Fruit fly (Drosophila melanogaster) whole organism, embryonic: ENCODE measurements around the gene trx.

Experiments
- ATbp ChIP-seq: fragments of 200-800 bp; sonication (Bioruptor generic); optimal IDR thresholded peaks from 2 replicates; lab custom pipeline; 2017; ENCODE audit warnings: missing biosample characterization, mild to moderate bottlenecking, missing genetic modification characterization, missing genetic modification reagents
- Ada2b ChIP-seq: fragments of 200-800 bp; sonication (Bioruptor generic); IDR thresholded peaks from 2 replicates; pipeline ENCODE4 v1.3.6; 2022; ENCODE audit warnings: missing biosample characterization, missing genetic modification characterization
- Awh ChIP-seq: fragments of 200-800 bp; sonication (Bioruptor generic); IDR thresholded peaks from 2 replicates; pipeline ENCODE4, ENCODE4 v1.3.6; 2022; ENCODE audit warnings: missing biosample characterization, missing genetic modification characterization
- B-H1 ChIP-seq: fragments of 200-800 bp; sonication (Bioruptor generic); IDR thresholded peaks from 3 replicates; pipeline ENCODE4 v1.3.6; 2022; ENCODE audit warnings: missing biosample characterization, missing genetic modification characterization
- Blimp-1 ChIP-seq: fragments of 200-800 bp; sonication (Bioruptor generic); optimal IDR thresholded peaks from 3 replicates; lab custom pipeline; 2018; ENCODE audit warnings: missing biosample characterization, missing genetic modification characterization, mild to moderate bottlenecking, moderate library complexity, missing genetic modification reagents
- CG10267 ChIP-seq: fragments of 200-800 bp; sonication (Bioruptor generic); optimal IDR thresholded peaks from 2 replicates; lab custom pipeline; 2018; ENCODE audit warnings: missing biosample characterization, mild to moderate bottlenecking, missing genetic modification characterization, moderate library complexity
- CG11085 ChIP-seq: fragments of 200-800 bp; sonication (Bioruptor generic); IDR thresholded peaks from 2 replicates; pipeline ENCODE4 v1.3.6; 2022; ENCODE audit warnings: missing biosample characterization, missing genetic modification characterization
- CG12219 ChIP-seq: fragments of 200-800 bp; sonication (Bioruptor generic); optimal IDR thresholded peaks from 3 replicates; lab custom pipeline; 2018; ENCODE audit warnings: missing biosample characterization, mild to moderate bottlenecking, missing genetic modification characterization
- CG12391 ChIP-seq: fragments of 200-800 bp; sonication (Bioruptor generic); optimal IDR thresholded peaks from 3 replicates; lab custom pipeline; 2018; ENCODE audit warnings: missing biosample characterization, mild to moderate bottlenecking, missing genetic modification characterization, moderate library complexity
- CG13424 ChIP-seq: fragments of 200-800 bp; sonication (Bioruptor generic); optimal IDR thresholded peaks from 2 replicates; lab custom pipeline; 2019; ENCODE audit warnings: missing biosample characterization, mild to moderate bottlenecking, missing genetic modification characterization, moderate library complexity
- CG14965 ChIP-seq: fragments of 200-800 bp; sonication (Bioruptor generic); optimal IDR thresholded peaks from 2 replicates; lab custom pipeline; 2016; ENCODE audit warnings: missing biosample characterization, missing genetic modification characterization, borderline replicate concordance
- CG15601 ChIP-seq: fragments of 200-800 bp; sonication (Bioruptor generic); optimal IDR thresholded peaks from 3 replicates; lab custom pipeline; 2019; ENCODE audit warnings: missing biosample characterization, mild to moderate bottlenecking, missing genetic modification characterization, moderate library complexity
- CG18599 ChIP-seq: fragments of 200-800 bp; sonication (Bioruptor generic); optimal IDR thresholded peaks from 3 replicates; lab custom pipeline; 2017; ENCODE audit warnings: missing biosample characterization, missing genetic modification characterization, mild to moderate bottlenecking, moderate library complexity, missing genetic modification reagents
- CG34376 ChIP-seq: fragments of 200-800 bp; sonication (Bioruptor generic); optimal IDR thresholded peaks from 2 replicates; lab custom pipeline; 2018; ENCODE audit warnings: missing biosample characterization, mild to moderate bottlenecking, missing genetic modification characterization
- CG3847 ChIP-seq: fragments of 200-800 bp; sonication (Bioruptor generic); IDR thresholded peaks from 2 replicates; pipeline ENCODE4 v1.3.6; 2022; ENCODE audit warnings: missing biosample characterization, missing genetic modification characterization
- CG4328 ChIP-seq: fragments of 200-800 bp; sonication (Bioruptor generic); optimal IDR thresholded peaks from 3 replicates; lab custom pipeline; 2017; ENCODE audit warnings: missing biosample characterization, missing genetic modification reagents, missing genetic modification characterization
- CG5180 ChIP-seq: fragments of 200-800 bp; sonication (Bioruptor generic); optimal IDR thresholded peaks from 3 replicates; lab custom pipeline; 2017; ENCODE audit warnings: missing biosample characterization, missing genetic modification characterization, mild to moderate bottlenecking, moderate library complexity, missing genetic modification reagents
- CG8281 ChIP-seq: fragments of 200-800 bp; sonication (Bioruptor generic); optimal IDR thresholded peaks from 2 replicates; lab custom pipeline; 2018; ENCODE audit warnings: missing biosample characterization, mild to moderate bottlenecking, missing genetic modification characterization, moderate library complexity
- CG8290 ChIP-seq, 3 experiments: fragments of 200-800 bp; sonication (Bioruptor generic); optimal IDR thresholded peaks; 2 replicates each; lab custom pipeline; 2016 to 2019; ENCODE audit warnings: missing biosample characterization in 3 of 3, missing genetic modification characterization in 3 of 3, mild to moderate bottlenecking in 2 of 3, moderate library complexity in 1 of 3
- Dll ChIP-seq: fragments of 200-800 bp; sonication (Bioruptor generic); IDR thresholded peaks from 4 replicates; pipeline ENCODE4 v1.3.6; 2022; ENCODE audit warnings: missing biosample characterization, missing genetic modification characterization; ENCODE audit not compliant: partially characterized antibody
- Ets97D ChIP-seq: fragments of 200-800 bp; sonication (Bioruptor generic); optimal IDR thresholded peaks from 3 replicates; lab custom pipeline; 2016; ENCODE audit warnings: missing biosample characterization, missing genetic modification characterization
- Hmx ChIP-seq: fragments of 200-800 bp; sonication (Bioruptor generic); optimal IDR thresholded peaks from 2 replicates; lab custom pipeline; 2016; ENCODE audit warnings: missing biosample characterization, missing genetic modification characterization
- Hr39 ChIP-seq: fragments of >200 bp; optimal IDR thresholded peaks from 2 replicates; lab custom pipeline; 2017
- Med ChIP-seq: fragments of 200-800 bp; sonication (Bioruptor generic); peaks from one replicate; lab custom pipeline; 2016; ENCODE audit warnings: missing biosample characterization, missing genetic modification characterization, mild to moderate bottlenecking, inconsistent platforms, moderate library complexity
- Mes4 ChIP-seq: fragments of 200-800 bp; sonication (Bioruptor generic); optimal IDR thresholded peaks from 2 replicates; lab custom pipeline; 2016; ENCODE audit warnings: missing biosample characterization, missing genetic modification characterization
- Nf-YB ChIP-seq: fragments of 200-800 bp; sonication (Bioruptor generic); optimal IDR thresholded peaks from 3 replicates; lab custom pipeline; 2019; ENCODE audit warnings: missing biosample characterization, mild to moderate bottlenecking, missing genetic modification characterization, moderate library complexity
- Pdp1 ChIP-seq, 2 experiments: fragments of 200-800 bp; sonication (Bioruptor generic); optimal IDR thresholded peaks; 3 replicates each; lab custom pipeline; 2016; ENCODE audit warnings: missing biosample characterization in 2 of 2, missing genetic modification characterization in 2 of 2, mild to moderate bottlenecking in 1 of 2, moderate library complexity in 1 of 2
- Sin3A ChIP-seq: fragments of >200 bp; optimal IDR thresholded peaks from 2 replicates; lab custom pipeline; 2018
- chn ChIP-seq: fragments of 200-800 bp; sonication (Bioruptor generic); optimal IDR thresholded peaks from 2 replicates; lab custom pipeline; 2016; ENCODE audit warnings: missing biosample characterization, missing genetic modification characterization
- dan ChIP-seq: fragments of 200-800 bp; sonication (Bioruptor generic); IDR thresholded peaks from 2 replicates; pipeline ENCODE4 v1.3.6; 2022; ENCODE audit warnings: missing biosample characterization, missing genetic modification characterization
- dmrt99B ChIP-seq: fragments of 200-800 bp; sonication (Bioruptor generic); optimal IDR thresholded peaks from 2 replicates; lab custom pipeline; 2018; ENCODE audit warnings: missing biosample characterization, mild to moderate bottlenecking, missing genetic modification characterization, moderate library complexity
- emc ChIP-seq: fragments of 200-800 bp; sonication (Bioruptor generic); optimal IDR thresholded peaks from 2 replicates; lab custom pipeline; 2016; ENCODE audit warnings: missing biosample characterization, missing genetic modification characterization
- en ChIP-seq: fragments of 200-800 bp; sonication (Bioruptor generic); optimal IDR thresholded peaks from 2 replicates; lab custom pipeline; 2016; ENCODE audit warnings: missing biosample characterization, missing genetic modification characterization
- ftz-f1 ChIP-seq: fragments of 200-800 bp; sonication (Bioruptor generic); optimal IDR thresholded peaks from 2 replicates; lab custom pipeline; 2016; ENCODE audit warnings: missing biosample characterization, missing genetic modification characterization
- inv ChIP-seq: fragments of 200-800 bp; sonication (Bioruptor generic); IDR thresholded peaks from 2 replicates; pipeline ENCODE4 v1.3.6; 2022; ENCODE audit warnings: missing biosample characterization, missing genetic modification characterization; ENCODE audit not compliant: partially characterized antibody
- luna ChIP-seq: fragments of 200-800 bp; sonication (Bioruptor generic); optimal IDR thresholded peaks from 2 replicates; lab custom pipeline; 2016; ENCODE audit warnings: missing biosample characterization, missing genetic modification characterization
- nerfin-2 ChIP-seq: fragments of 200-800 bp; sonication (Bioruptor generic); IDR thresholded peaks from 2 replicates; pipeline ENCODE4 v1.3.6; 2022; ENCODE audit warnings: missing biosample characterization, missing genetic modification characterization; ENCODE audit not compliant: partially characterized antibody
- pb ChIP-seq: fragments of 200-800 bp; sonication (Bioruptor generic); optimal IDR thresholded peaks from 3 replicates; lab custom pipeline; 2016; ENCODE audit warnings: missing biosample characterization, missing genetic modification characterization
- pho ChIP-seq: fragments of 200-800 bp; sonication (Bioruptor generic); optimal IDR thresholded peaks from 2 replicates; lab custom pipeline; 2016; ENCODE audit warnings: missing biosample characterization, missing genetic modification characterization
- pros ChIP-seq: fragments of 200-800 bp; sonication (Bioruptor generic); optimal IDR thresholded peaks from 3 replicates; lab custom pipeline; 2019; ENCODE audit warnings: missing biosample characterization, mild to moderate bottlenecking, missing genetic modification characterization, moderate library complexity
- salm ChIP-seq: fragments of 200-800 bp; sonication (Bioruptor generic); optimal IDR thresholded peaks from 2 replicates; lab custom pipeline; 2018; ENCODE audit warnings: missing biosample characterization, mild to moderate bottlenecking, missing genetic modification characterization
- schlank ChIP-seq: fragments of 200-800 bp; sonication (Bioruptor generic); optimal IDR thresholded peaks from 2 replicates; lab custom pipeline; 2018; ENCODE audit warnings: missing biosample characterization, mild to moderate bottlenecking, missing genetic modification characterization
- seq ChIP-seq: fragments of 200-800 bp; sonication (Bioruptor generic); IDR thresholded peaks from 2 replicates; pipeline ENCODE4 v1.3.6; 2022; ENCODE audit warnings: missing biosample characterization, missing genetic modification characterization
- sima ChIP-seq: fragments of 200-800 bp; sonication (Bioruptor generic); optimal IDR thresholded peaks from 2 replicates; lab custom pipeline; 2016; ENCODE audit warnings: missing biosample characterization, missing genetic modification characterization
- slou ChIP-seq: fragments of 200-800 bp; sonication (Bioruptor generic); optimal IDR thresholded peaks from 3 replicates; lab custom pipeline; 2016; ENCODE audit warnings: missing biosample characterization, missing genetic modification characterization
- sna ChIP-seq: fragments of 200-800 bp; sonication (Bioruptor generic); IDR thresholded peaks from 2 replicates; pipeline ENCODE4 v1.3.6; 2022; ENCODE audit warnings: missing biosample characterization, missing genetic modification characterization; ENCODE audit not compliant: partially characterized antibody
- trh ChIP-seq: fragments of 200-800 bp; sonication (Bioruptor generic); optimal IDR thresholded peaks from 2 replicates; lab custom pipeline; 2016; ENCODE audit warnings: missing biosample characterization, missing genetic modification characterization
- tx ChIP-seq: fragments of 200-800 bp; sonication (Bioruptor generic); optimal IDR thresholded peaks from 2 replicates; lab custom pipeline; 2016; ENCODE audit warnings: missing biosample characterization, missing genetic modification characterization
- usp ChIP-seq: fragments of >200 bp; optimal IDR thresholded peaks from 2 replicates; lab custom pipeline; 2017; ENCODE audit warnings: missing biosample characterization, missing genetic modification characterization
- zf30C ChIP-seq: fragments of 200-800 bp; sonication (Bioruptor generic); optimal IDR thresholded peaks from 3 replicates; lab custom pipeline; 2018; ENCODE audit warnings: missing biosample characterization, mild to moderate bottlenecking, missing genetic modification characterization

The trx gene

dm6 chr3R:14277894-14278522, 8.7 kb downstream of the trx start (continued):
- TF ChIP-seq ATbp (GFP tag; lab: Kevin White, UChicago) (peak; percentile 66), tx (GFP tag; lab: Kevin White, UChicago) (no peak), CG12219 (GFP tag; lab: Kevin White, UChicago) (peak; percentile 55), CG34376 (GFP tag; lab: Kevin White, UChicago) (peak; percentile 48), Blimp-1 (no peak), CG11085 (GFP tag; lab: Robert Waterston, UW) (peak; percentile 64; the same call in 1 of the 2 replicates), CG3847 (GFP tag; lab: Robert Waterston, UW) (peak; percentile 73), CG14965 (GFP tag; lab: Kevin White, UChicago) (no peak), emc (no peak), CG4328 (no peak), dan (peak; percentile 43; the same call in 1 of the 2 replicates), sima (no peak), CG12391 (peak; percentile 87), pb (GFP tag; lab: Kevin White, UChicago) (no peak), slou (peak; percentile 2), Hr39 (no peak), CG13424 (tag; lab: Kevin White, UChicago) (peak; percentile 85), sna (GFP tag; lab: Robert Waterston, UW) (no peak), CG5180 (GFP tag; lab: Kevin White, UChicago) (peak; percentile 32), zf30C (GFP tag; lab: Kevin White, UChicago) (peak; percentile 97), chn (GFP tag; lab: Kevin White, UChicago) (peak; percentile 56), CG18599 (GFP tag; lab: Kevin White, UChicago) (peak; percentile 92), Dll (GFP tag; lab: Robert Waterston, UW) (no peak), CG8290 (GFP tag; optimal IDR thresholded peaks at IDR 0.05; lab: Kevin White, UChicago) (no peak), CG8290 (tag; optimal IDR thresholded peaks at IDR 0.05; lab: Kevin White, UChicago) (no peak), trh (GFP tag; lab: Kevin White, UChicago) (peak; percentile 49), Nf-YB (peak; percentile 67), schlank (tag; lab: Kevin White, UChicago) (no peak), Ets97D (no peak), B-H1 (GFP tag; lab: Robert Waterston, UW) (peak; percentile 72; the same call in 2 of the 3 replicates), CG15601 (tag; lab: Kevin White, UChicago) (no peak), Hmx (GFP tag; lab: Kevin White, UChicago) (no peak), en (GFP tag; lab: Kevin White, UChicago) (no peak), usp (GFP tag; lab: Kevin White, UChicago) (no peak), nerfin-2 (GFP tag; lab: Robert Waterston, UW) (no peak), Pdp1 (GFP tag; optimal IDR thresholded peaks at IDR 0.05; lab: Kevin White, UChicago) (peak in 1 of 2 experiments; percentile 41), Awh (GFP tag; lab: Robert Waterston, UW) (peak; percentile 68), Ada2b (GFP tag; lab: Robert Waterston, UW) (peak; percentile 79), seq (GFP tag; lab: Robert Waterston, UW) (peak; percentile 77), CG8281 (tag; lab: Kevin White, UChicago) (peak; percentile 39), Med (no peak), pho (peak; percentile 9), salm (tag; lab: Kevin White, UChicago) (peak; percentile 74), luna (GFP tag; lab: Kevin White, UChicago) (no peak), Mes4 (GFP tag; lab: Kevin White, UChicago) (no peak), inv (no peak), CG10267 (tag; lab: Kevin White, UChicago) (peak; percentile 89), ftz-f1 (no peak), Sin3A (lab: Kevin White, UChicago) (no peak), pros (GFP tag; lab: Kevin White, UChicago) (no peak), dmrt99B (tag; lab: Kevin White, UChicago) (no peak)
